Worm (Caenorhabditis elegans) whole organism, L1 larva: ENCODE data around the gene W09D10.4.

ENCODE experiments used
- C16A3.4 ChIP-seq: fragments of 150-350 bp; optimal IDR thresholded peaks from 2 replicates; lab custom pipeline; 2014; ENCODE audit warnings: missing biosample characterization, missing genetic modification characterization
- aly-2 ChIP-seq: fragments of 150-350 bp; optimal IDR thresholded peaks from 2 replicates; lab custom pipeline; 2014; ENCODE audit warnings: missing biosample characterization, missing genetic modification characterization
- ama-1 ChIP-seq: fragments of 150-350 bp; optimal IDR thresholded peaks from 2 replicates; lab custom pipeline; 2014
- blmp-1 ChIP-seq: fragments of 150-350 bp; optimal IDR thresholded peaks from 2 replicates; lab custom pipeline; 2014; ENCODE audit warnings: missing biosample characterization, missing genetic modification characterization
- ceh-82 ChIP-seq, 3 experiments: fragments of 150-350 bp in 1 of 3; sonication (generic microtip) in 2 of 3; optimal IDR thresholded peaks; 2 replicates each; lab custom pipeline; 2014 to 2017; ENCODE audit warnings: missing biosample characterization in 3 of 3, missing genetic modification characterization in 3 of 3
- dpl-1 ChIP-seq, 3 experiments: fragments of 150-350 bp in 2 of 3; sonication (generic microtip) in 1 of 3; optimal IDR thresholded peaks; 2 replicates each; lab custom pipeline; 2014 to 2017; ENCODE audit warnings: missing biosample characterization in 3 of 3, missing genetic modification characterization in 3 of 3, missing genetic modification reagents in 3 of 3
- efl-1 ChIP-seq, 4 experiments: fragments of 150-350 bp; optimal IDR thresholded peaks in 3 of 4; peaks in 1 of 4; 1 replicate in 1 of 4; 2 replicates in 3 of 4; lab custom pipeline; 2014; ENCODE audit warnings: missing biosample characterization in 2 of 4, missing genetic modification characterization in 2 of 4, missing genetic modification reagents in 2 of 4
- elt-2 ChIP-seq: sonication (generic microtip); optimal IDR thresholded peaks from 2 replicates; lab custom pipeline; 2016; ENCODE audit warnings: missing genetic modification characterization, mild to moderate bottlenecking, inconsistent platforms, missing compliant biosample characterization, missing genetic modification reagents
- ets-5 ChIP-seq: fragments of 200-800 bp; sonication (Bioruptor generic); IDR thresholded peaks from 2 replicates; pipeline ENCODE4 v1.3.6; 2022; ENCODE audit warnings: missing genetic modification characterization, missing compliant biosample characterization
- fkh-4 ChIP-seq: sonication (generic microtip); optimal IDR thresholded peaks from 2 replicates; lab custom pipeline; 2016; ENCODE audit warnings: missing compliant biosample characterization, missing genetic modification characterization, borderline replicate concordance
- fkh-8 ChIP-seq: sonication (generic microtip); optimal IDR thresholded peaks from 2 replicates; lab custom pipeline; 2016; ENCODE audit warnings: mild to moderate bottlenecking, missing genetic modification characterization, missing compliant biosample characterization
- grh-1 ChIP-seq: fragments of 200-800 bp; sonication (Bioruptor generic); IDR thresholded peaks from 2 replicates; pipeline ENCODE4 v1.3.6; 2022; ENCODE audit warnings: missing genetic modification reagents, missing genetic modification characterization, missing compliant biosample characterization
- hlh-4 ChIP-seq: sonication (generic microtip); optimal IDR thresholded peaks from 2 replicates; lab custom pipeline; 2016; ENCODE audit warnings: mild to moderate bottlenecking, missing genetic modification characterization, missing compliant biosample characterization
- hpl-2 ChIP-seq: fragments of 150-350 bp; optimal IDR thresholded peaks from 2 replicates; lab custom pipeline; 2014; ENCODE audit warnings: missing biosample characterization, missing genetic modification reagents, missing genetic modification characterization
- irx-1 ChIP-seq: sonication (generic microtip); optimal IDR thresholded peaks from 2 replicates; lab custom pipeline; 2016; ENCODE audit warnings: missing genetic modification characterization, missing compliant biosample characterization
- lin-13 ChIP-seq: fragments of 150-350 bp; optimal IDR thresholded peaks from 2 replicates; lab custom pipeline; 2014; ENCODE audit warnings: missing biosample characterization, missing genetic modification reagents, missing genetic modification characterization
- lin-14 ChIP-seq: fragments of 200-800 bp; sonication (Bioruptor generic); optimal IDR thresholded peaks from 2 replicates; lab custom pipeline; 2018; ENCODE audit warnings: mild to moderate bottlenecking, missing genetic modification characterization, moderate library complexity, missing compliant biosample characterization
- lin-15B ChIP-seq: fragments of 150-350 bp; sonication (generic microtip); optimal IDR thresholded peaks from 3 replicates; lab custom pipeline; 2014; ENCODE audit warnings: missing biosample characterization, missing genetic modification characterization
- lin-35 ChIP-seq, 2 experiments: fragments of 150-350 bp; optimal IDR thresholded peaks; 2 replicates each; lab custom pipeline; 2014; ENCODE audit warnings: missing biosample characterization in 2 of 2, missing genetic modification characterization in 2 of 2, missing genetic modification reagents in 2 of 2
- nhr-12 ChIP-seq: sonication (generic microtip); optimal IDR thresholded peaks from 2 replicates; lab custom pipeline; 2017; ENCODE audit warnings: missing biosample characterization, missing genetic modification characterization
- nhr-47 ChIP-seq: sonication (generic microtip); optimal IDR thresholded peaks from 2 replicates; lab custom pipeline; 2016; ENCODE audit warnings: mild to moderate bottlenecking, missing genetic modification characterization, moderate library complexity, missing compliant biosample characterization
- nhr-77 ChIP-seq: fragments of 150-350 bp; optimal IDR thresholded peaks from 2 replicates; lab custom pipeline; 2014; ENCODE audit warnings: missing biosample characterization, missing genetic modification characterization
- nhr-85 ChIP-seq: sonication (generic microtip); peaks from one replicate; lab custom pipeline; 2016; ENCODE audit warnings: missing genetic modification characterization, inconsistent platforms, missing compliant biosample characterization
- pag-3 ChIP-seq: sonication (generic microtip); optimal IDR thresholded peaks from 2 replicates; lab custom pipeline; 2017; ENCODE audit warnings: missing genetic modification characterization, mild to moderate bottlenecking, missing compliant biosample characterization, antibody characterized with exemption, borderline replicate concordance; ENCODE audit not compliant: insufficient read depth
- rnt-1 ChIP-seq: sonication (generic microtip); optimal IDR thresholded peaks from 2 replicates; lab custom pipeline; 2016; ENCODE audit warnings: mild to moderate bottlenecking, missing genetic modification characterization, moderate library complexity, missing compliant biosample characterization
- skn-1 ChIP-seq: fragments of 150-350 bp; optimal IDR thresholded peaks from 2 replicates; lab custom pipeline; 2014; ENCODE audit warnings: missing biosample characterization, missing genetic modification characterization
- snpc-4 ChIP-seq: fragments of 150-350 bp; optimal IDR thresholded peaks from 2 replicates; lab custom pipeline; 2014; ENCODE audit warnings: missing biosample characterization, missing genetic modification characterization
- sup-37 ChIP-seq: fragments of 200-800 bp; sonication (Bioruptor generic); optimal IDR thresholded peaks from 2 replicates; lab custom pipeline; 2018; ENCODE audit warnings: mild to moderate bottlenecking, missing genetic modification characterization, missing compliant biosample characterization
- tbx-2 ChIP-seq: sonication (generic microtip); optimal IDR thresholded peaks from 2 replicates; lab custom pipeline; 2016; ENCODE audit warnings: missing genetic modification characterization, missing compliant biosample characterization
- unc-130 ChIP-seq: fragments of 150-350 bp; optimal IDR thresholded peaks from 2 replicates; lab custom pipeline; 2017; ENCODE audit warnings: missing biosample characterization, missing genetic modification characterization, inconsistent platforms
- vab-15 ChIP-seq: sonication (generic microtip); optimal IDR thresholded peaks from 2 replicates; lab custom pipeline; 2017; ENCODE audit warnings: missing genotype, mild to moderate bottlenecking, missing genetic modification characterization, missing compliant biosample characterization
- ztf-11 ChIP-seq, 2 experiments: sonication (generic microtip); optimal IDR thresholded peaks; 2 replicates each; lab custom pipeline; 2016 to 2017; ENCODE audit warnings: missing genetic modification characterization in 2 of 2, missing biosample characterization in 1 of 2, missing compliant biosample characterization in 1 of 2

W09D10.4 gene

DNA sequence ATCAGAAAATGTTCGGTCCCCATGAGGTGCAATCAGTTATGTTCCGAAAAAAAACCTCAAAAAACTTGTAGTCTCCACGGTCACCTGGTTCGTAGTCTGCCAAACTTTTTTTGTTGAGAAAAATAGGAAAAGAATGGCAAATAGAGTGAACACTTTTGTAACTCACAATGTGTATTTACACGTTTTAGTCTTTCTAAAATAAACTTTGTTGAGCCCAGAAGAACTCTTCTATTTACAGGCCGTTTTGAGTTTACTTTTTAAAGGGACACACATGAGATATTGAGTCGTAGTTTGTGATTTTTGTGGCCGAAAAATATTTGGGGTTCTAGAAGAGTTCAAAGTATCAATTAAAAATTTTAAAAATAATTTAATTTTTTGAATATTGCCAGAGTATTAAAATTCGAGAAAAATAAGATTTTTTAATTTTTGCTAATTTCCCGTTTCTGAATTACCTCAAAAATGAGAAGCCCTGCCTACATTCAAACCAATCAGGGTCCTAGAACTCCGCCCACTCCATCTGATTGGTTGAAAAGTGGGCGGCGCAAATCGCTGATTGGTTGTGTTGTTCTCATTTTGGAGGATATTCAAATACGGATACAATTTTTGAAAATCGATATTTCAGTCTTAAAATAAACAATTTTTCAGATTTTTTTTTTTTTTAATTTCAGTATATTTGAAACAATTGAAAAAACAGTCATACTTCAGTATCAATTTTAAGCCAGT, 18.7 kb upstream of the W09D10.4 start:
- TF ChIP-seq nhr-47 (tag; lab: Kevin White, UChicago): no peak
- peak; percentile 13 for TF ChIP-seq skn-1 (tag; lab: Kevin White, UChicago)
- TF ChIP-seq lin-14 (GFP tag; lab: Kevin White, UChicago): peak; percentile 39
- TF ChIP-seq fkh-4 (tag; lab: Kevin White, UChicago): no peak
- no peak for TF ChIP-seq grh-1
- no peak for TF ChIP-seq C16A3.4
- TF ChIP-seq sup-37 (GFP tag; lab: Kevin White, UChicago): no peak
- TF ChIP-seq efl-1 (optimal IDR thresholded peaks at IDR 0.05; lab: Kevin White, UChicago): no peak
- TF ChIP-seq efl-1 (GFP tag; optimal IDR thresholded peaks at IDR 0.05 in 1 of 2; lab: Kevin White, UChicago): peak in 1 of 2 experiments; percentile 47
- peak; percentile 28 for TF ChIP-seq nhr-77 (tag; lab: Kevin White, UChicago)
- TF ChIP-seq aly-2: no peak
- no peak for TF ChIP-seq rnt-1 (tag; lab: Kevin White, UChicago)
- no peak for TF ChIP-seq ztf-11 (tag; optimal IDR thresholded peaks at IDR 0.05; lab: Kevin White, UChicago)
- peak; percentile 2 for TF ChIP-seq tbx-2
- no peak for TF ChIP-seq vab-15 (tag; lab: Kevin White, UChicago)
- TF ChIP-seq lin-15B (tag; lab: Kevin White, UChicago): no peak
- TF ChIP-seq hpl-2 (GFP tag; lab: Kevin White, UChicago): no peak

DNA sequence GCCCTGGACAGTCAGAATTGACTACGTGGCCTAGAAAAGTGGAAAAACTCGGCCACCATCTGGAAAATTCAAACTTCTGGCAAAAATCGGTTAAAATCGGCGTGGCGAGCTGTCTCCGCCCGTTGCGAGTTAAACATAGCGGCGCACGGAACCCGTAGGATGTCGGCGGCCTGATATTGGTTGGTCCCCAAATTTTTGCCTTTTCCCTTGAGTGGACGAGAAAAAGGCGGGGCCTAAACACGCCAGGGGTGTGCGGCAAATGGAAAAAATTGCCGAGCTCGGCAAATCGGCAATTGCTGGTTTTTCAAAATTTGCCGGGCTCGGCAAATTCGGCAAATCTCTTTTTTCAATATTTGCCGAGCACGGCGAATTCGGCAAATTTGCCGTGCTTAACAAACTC, 17.3 kb upstream of the W09D10.4 start:
- TF ChIP-seq snpc-4 (tag; lab: Kevin White, UChicago) (peak; percentile 1), blmp-1 (tag; lab: Kevin White, UChicago) (no peak)
- TF ChIP-seq, all 84 proteins: peak for 1

DNA sequence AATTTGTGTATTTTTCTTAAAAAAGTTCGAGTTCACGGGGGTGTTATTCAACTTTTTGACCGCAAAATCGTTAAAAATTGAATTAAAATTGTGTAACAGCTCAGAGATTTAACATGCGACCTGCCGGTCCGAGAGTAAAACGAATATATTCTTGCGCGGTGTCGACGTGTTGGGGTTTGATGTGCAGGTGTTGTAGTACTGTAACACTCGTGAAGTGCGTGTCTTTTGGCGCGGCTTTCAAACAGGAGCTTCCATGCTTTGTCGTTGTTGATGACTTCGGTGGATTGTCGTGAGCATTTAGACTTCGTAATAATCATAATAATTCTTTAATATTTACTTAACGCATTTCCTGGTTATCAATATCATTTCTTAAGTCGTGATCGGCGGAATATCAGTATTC, 14.5 kb upstream of the W09D10.4 start, which contains the start of gene tat-3:
TSS of gene tat-3 (minus strand) at position 196 of the 400 bp plus-strand sequence.
- TF ChIP-seq lin-13 (GFP tag; lab: Kevin White, UChicago) (no peak), fkh-8 (tag; lab: Kevin White, UChicago) (no peak), ama-1 (lab: Kevin White, UChicago) (no peak), nhr-85 (no peak), C16A3.4 (no peak), nhr-12 (tag; lab: Kevin White, UChicago) (no peak), fkh-4 (tag; lab: Kevin White, UChicago) (no peak), ceh-82 (tag; optimal IDR thresholded peaks at IDR 0.05; lab: Kevin White, UChicago) (no peak), unc-130 (tag; lab: Kevin White, UChicago) (no peak), elt-2 (tag; lab: Kevin White, UChicago) (no peak), hpl-2 (GFP tag; lab: Kevin White, UChicago) (no peak), irx-1 (tag; lab: Kevin White, UChicago) (no peak), pag-3 (tag; lab: Kevin White, UChicago) (no peak), ztf-11 (tag; optimal IDR thresholded peaks at IDR 0.05; lab: Kevin White, UChicago) (no peak), hlh-4 (no peak), rnt-1 (tag; lab: Kevin White, UChicago) (no peak), ets-5 (GFP tag; lab: Robert Waterston, UW) (no peak)

DNA sequence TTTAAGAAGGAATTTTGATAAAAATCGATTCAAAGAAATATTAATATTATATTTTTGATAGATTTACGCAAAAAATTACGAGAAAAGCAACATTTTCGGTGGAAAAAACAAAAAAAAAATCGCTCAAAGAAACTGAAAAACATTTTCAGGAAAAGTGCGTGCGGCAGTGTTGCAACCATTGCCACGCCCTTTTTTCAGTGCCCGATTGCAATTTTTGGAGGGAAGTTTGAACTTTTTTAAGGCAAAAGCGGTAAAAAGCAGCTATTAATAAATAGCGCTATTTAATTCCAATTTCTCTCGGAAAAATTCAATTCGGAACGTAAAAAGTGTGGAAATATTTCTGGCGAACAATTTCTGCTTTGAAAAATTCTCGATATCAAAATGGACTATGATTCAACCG, 5.1 kb upstream of the W09D10.4 start:
- no peak for TF ChIP-seq lin-13 (GFP tag; lab: Kevin White, UChicago)
- TF ChIP-seq dpl-1 (GFP tag; optimal IDR thresholded peaks at IDR 0.05; lab: Kevin White, UChicago): peak in 2 of 3 experiments; percentile 36 to 66
- peak; percentile 3 to 27 for TF ChIP-seq lin-35 (GFP tag; optimal IDR thresholded peaks at IDR 0.05; lab: Kevin White, UChicago)
- peak; percentile 33 to 37 for TF ChIP-seq efl-1 (optimal IDR thresholded peaks at IDR 0.05; lab: Kevin White, UChicago)
- TF ChIP-seq efl-1 (GFP tag; optimal IDR thresholded peaks at IDR 0.05 in 1 of 2; lab: Kevin White, UChicago): peak; percentile 72 to 88
- TF ChIP-seq, all 84 proteins: peak for 3
